Worm (Caenorhabditis elegans) whole organism, L2 larva: Measurements from ENCODE around the gene sup-1.

Experiments used
- C34F6.9 ChIP-seq: fragments of 150-350 bp; optimal IDR thresholded peaks from 2 replicates; lab custom pipeline; 2014; ENCODE audit warnings: missing biosample characterization, missing genetic modification characterization
- F13H6.1 ChIP-seq: sonication (generic microtip); optimal IDR thresholded peaks from 2 replicates; lab custom pipeline; 2016; ENCODE audit warnings: missing genetic modification characterization, missing compliant biosample characterization
- R02D3.7 ChIP-seq: fragments of 150-350 bp; optimal IDR thresholded peaks from 2 replicates; lab custom pipeline; 2014; ENCODE audit warnings: missing biosample characterization, missing genetic modification characterization
- Y55F3AM.14 ChIP-seq: fragments of 200-800 bp; sonication (Bioruptor generic); optimal IDR thresholded peaks from 2 replicates; lab custom pipeline; 2018; ENCODE audit warnings: mild to moderate bottlenecking, missing genetic modification characterization, missing compliant biosample characterization
- ZK546.5 ChIP-seq: sonication (generic microtip); optimal IDR thresholded peaks from 2 replicates; lab custom pipeline; 2017; ENCODE audit warnings: missing biosample characterization, missing genetic modification characterization
- ama-1 ChIP-seq: fragments of 150-350 bp; optimal IDR thresholded peaks from 2 replicates; lab custom pipeline; 2018; ENCODE audit warnings: inconsistent platforms
- blmp-1 ChIP-seq: sonication (generic microtip); optimal IDR thresholded peaks from 2 replicates; lab custom pipeline; 2017; ENCODE audit warnings: missing genetic modification characterization, mild to moderate bottlenecking, missing compliant biosample characterization, antibody characterized with exemption, moderate library complexity; ENCODE audit not compliant: insufficient read depth
- ceh-16 ChIP-seq: fragments of 150-350 bp; optimal IDR thresholded peaks from 2 replicates; lab custom pipeline; 2014; ENCODE audit warnings: missing biosample characterization, missing genetic modification characterization
- ceh-82 ChIP-seq: fragments of 150-350 bp; optimal IDR thresholded peaks from 2 replicates; lab custom pipeline; 2014; ENCODE audit warnings: missing biosample characterization, missing genetic modification characterization
- crh-2 ChIP-seq: sonication (generic microtip); optimal IDR thresholded peaks from 2 replicates; lab custom pipeline; 2017; ENCODE audit warnings: missing biosample characterization, missing genetic modification characterization
- dmd-4 ChIP-seq: sonication (generic microtip); optimal IDR thresholded peaks from 2 replicates; lab custom pipeline; 2017; ENCODE audit warnings: missing biosample characterization, missing genetic modification characterization
- egl-27 ChIP-seq: sonication (generic microtip); optimal IDR thresholded peaks from 3 replicates; lab custom pipeline; 2017; ENCODE audit warnings: missing biosample characterization, missing genetic modification reagents, missing genetic modification characterization
- elt-1 ChIP-seq: fragments of 150-350 bp; optimal IDR thresholded peaks from 2 replicates; lab custom pipeline; 2014; ENCODE audit warnings: missing biosample characterization, missing genetic modification characterization
- elt-3 ChIP-seq: sonication (generic microtip); optimal IDR thresholded peaks from 2 replicates; lab custom pipeline; 2017; ENCODE audit warnings: missing biosample characterization, missing genetic modification characterization
- fos-1 ChIP-seq: fragments of 150-350 bp; optimal IDR thresholded peaks from 2 replicates; lab custom pipeline; 2014; ENCODE audit warnings: missing biosample characterization, missing genetic modification characterization
- gmeb-1 ChIP-seq: fragments of 150-350 bp; optimal IDR thresholded peaks from 2 replicates; lab custom pipeline; 2014; ENCODE audit warnings: missing biosample characterization, missing genetic modification characterization
- lin-11 ChIP-seq: fragments of 150-350 bp; sonication (generic microtip); optimal IDR thresholded peaks from 2 replicates; lab custom pipeline; 2014; ENCODE audit warnings: missing biosample characterization, missing genetic modification characterization, inconsistent platforms, mixed read lengths
- lin-13 ChIP-seq: fragments of 150-350 bp; optimal IDR thresholded peaks from 2 replicates; lab custom pipeline; 2014; ENCODE audit warnings: missing biosample characterization, missing genetic modification reagents, missing genetic modification characterization
- lin-39 ChIP-seq: fragments of 150-350 bp; optimal IDR thresholded peaks from 2 replicates; lab custom pipeline; 2014; ENCODE audit warnings: missing biosample characterization, missing genetic modification reagents, missing genetic modification characterization
- mab-5 ChIP-seq: fragments of 150-350 bp; optimal IDR thresholded peaks from 2 replicates; lab custom pipeline; 2014; ENCODE audit warnings: missing biosample characterization, missing genetic modification characterization
- mbf-1 ChIP-seq: sonication (generic microtip); optimal IDR thresholded peaks from 2 replicates; lab custom pipeline; 2017; ENCODE audit warnings: missing biosample characterization, missing genetic modification characterization
- mdl-1 ChIP-seq, 2 experiments: fragments of 150-350 bp in 1 of 2; sonication (generic microtip) in 1 of 2; optimal IDR thresholded peaks; 2 replicates each; lab custom pipeline; 2017; ENCODE audit warnings: missing biosample characterization in 2 of 2, missing genetic modification characterization in 2 of 2
- nhr-11 ChIP-seq: fragments of 150-350 bp; optimal IDR thresholded peaks from 2 replicates; lab custom pipeline; 2014; ENCODE audit warnings: missing biosample characterization, missing genetic modification characterization
- nhr-12 ChIP-seq: fragments of 150-350 bp; optimal IDR thresholded peaks from 2 replicates; lab custom pipeline; 2014; ENCODE audit warnings: missing biosample characterization, missing genetic modification characterization
- nhr-129 ChIP-seq: fragments of 150-350 bp; optimal IDR thresholded peaks from 2 replicates; lab custom pipeline; 2014; ENCODE audit warnings: missing biosample characterization, missing genetic modification characterization
- nhr-21 ChIP-seq: fragments of 150-350 bp; optimal IDR thresholded peaks from 2 replicates; lab custom pipeline; 2014; ENCODE audit warnings: missing biosample characterization, missing genetic modification characterization
- nhr-23 ChIP-seq: fragments of 150-350 bp; optimal IDR thresholded peaks from 2 replicates; lab custom pipeline; 2014; ENCODE audit warnings: missing biosample characterization, missing genetic modification reagents, missing genetic modification characterization
- nhr-25 ChIP-seq: fragments of 150-350 bp; sonication (generic microtip); optimal IDR thresholded peaks from 3 replicates; lab custom pipeline; 2014; ENCODE audit warnings: missing biosample characterization, missing genetic modification characterization
- nhr-6 ChIP-seq: fragments of 150-350 bp; optimal IDR thresholded peaks from 2 replicates; lab custom pipeline; 2014; ENCODE audit warnings: missing biosample characterization, missing genetic modification characterization
- nhr-77 ChIP-seq: fragments of 150-350 bp; optimal IDR thresholded peaks from 2 replicates; lab custom pipeline; 2014; ENCODE audit warnings: missing biosample characterization, missing genetic modification characterization
- peb-1 ChIP-seq: fragments of 150-350 bp; optimal IDR thresholded peaks from 2 replicates; lab custom pipeline; 2014; ENCODE audit warnings: missing biosample characterization, missing genetic modification characterization
- sem-4 ChIP-seq: fragments of 150-350 bp; optimal IDR thresholded peaks from 2 replicates; lab custom pipeline; 2014; ENCODE audit warnings: missing biosample characterization, missing genetic modification reagents, missing genetic modification characterization
- skn-1 ChIP-seq: sonication (generic microtip); optimal IDR thresholded peaks from 2 replicates; lab custom pipeline; 2017; ENCODE audit warnings: missing biosample characterization, missing genetic modification characterization
- sma-3 ChIP-seq: sonication (generic microtip); optimal IDR thresholded peaks from 2 replicates; lab custom pipeline; 2016; ENCODE audit warnings: missing genetic modification reagents, missing genetic modification characterization, missing compliant biosample characterization
- sma-9 ChIP-seq, 2 experiments: fragments of 150-350 bp in 1 of 2; sonication (generic microtip) in 1 of 2; optimal IDR thresholded peaks; 2 replicates each; lab custom pipeline; 2014 to 2016; ENCODE audit warnings: missing genetic modification characterization in 2 of 2, mild to moderate bottlenecking in 1 of 2, missing biosample characterization in 1 of 2, missing compliant biosample characterization in 1 of 2, missing genetic modification reagents in 1 of 2, moderate library complexity in 1 of 2
- snpc-4 ChIP-seq: fragments of 150-350 bp; optimal IDR thresholded peaks from 2 replicates; lab custom pipeline; 2014; ENCODE audit warnings: missing biosample characterization, missing genetic modification characterization
- unc-39 ChIP-seq: fragments of 150-350 bp; optimal IDR thresholded peaks from 2 replicates; lab custom pipeline; 2014; ENCODE audit warnings: missing biosample characterization, missing genetic modification characterization
- unc-55 ChIP-seq: fragments of 150-350 bp; sonication (generic microtip); optimal IDR thresholded peaks from 3 replicates; lab custom pipeline; 2014; ENCODE audit warnings: missing biosample characterization, missing genetic modification reagents, missing genetic modification characterization
- unc-62 ChIP-seq: fragments of 150-350 bp; optimal IDR thresholded peaks from 2 replicates; lab custom pipeline; 2014; ENCODE audit warnings: missing biosample characterization, missing genetic modification reagents, missing genetic modification characterization
- zag-1 ChIP-seq: fragments of 150-350 bp; optimal IDR thresholded peaks from 2 replicates; lab custom pipeline; 2014; ENCODE audit warnings: missing biosample characterization, missing genetic modification characterization
- ztf-1 ChIP-seq: fragments of 200-800 bp; sonication (Bioruptor generic); conservative IDR thresholded peaks from 2 replicates; pipeline ENCODE4 v1.3.6; 2022; ENCODE audit warnings: missing genetic modification characterization, missing compliant biosample characterization
- ztf-11 ChIP-seq: sonication (generic microtip); optimal IDR thresholded peaks from 2 replicates; lab custom pipeline; 2017; ENCODE audit warnings: missing biosample characterization, missing genetic modification characterization
- ztf-4 ChIP-seq: fragments of 150-350 bp; optimal IDR thresholded peaks from 2 replicates; lab custom pipeline; 2014; ENCODE audit warnings: missing biosample characterization, missing genetic modification characterization

sup-1 gene

ce11 chrIII:11746718-11747117, 9.3 kb upstream of the sup-1 start, which contains the start of gene mrt-2 (continued):
- TF ChIP-seq C34F6.9 (peak; percentile 81), nhr-11 (tag; lab: Kevin White, UChicago) (no peak), lin-11 (tag; lab: Kevin White, UChicago) (peak; percentile 54), nhr-23 (tag; lab: Kevin White, UChicago) (no peak), nhr-21 (tag; lab: Kevin White, UChicago) (peak; percentile 60), unc-62 (GFP tag; lab: Kevin White, UChicago) (no peak), sma-9 (GFP tag; optimal IDR thresholded peaks at IDR 0.05; lab: Kevin White, UChicago) (no peak), sma-9 (tag; optimal IDR thresholded peaks at IDR 0.05; lab: Kevin White, UChicago) (no peak), ceh-82 (tag; lab: Kevin White, UChicago) (no peak), ztf-4 (tag; lab: Kevin White, UChicago) (no peak), nhr-129 (tag; lab: Kevin White, UChicago) (peak; percentile 48), nhr-6 (peak; percentile 44), mab-5 (tag; lab: Kevin White, UChicago) (no peak), sma-3 (GFP tag; lab: Kevin White, UChicago) (peak; percentile 86), fos-1 (tag; lab: Kevin White, UChicago) (peak; percentile 17), unc-55 (GFP tag; lab: Kevin White, UChicago) (peak; percentile 86), ceh-16 (tag; lab: Kevin White, UChicago) (peak; percentile 46)

ce11 chrIII:11742191-11742590, 4.8 kb upstream of the sup-1 start:
- TF ChIP-seq sem-4 (tag; lab: Kevin White, UChicago) = peak; percentile 42
- no peak for TF ChIP-seq nhr-11 (tag; lab: Kevin White, UChicago)
- no peak for TF ChIP-seq ztf-4 (tag; lab: Kevin White, UChicago)
- TF ChIP-seq C34F6.9 = no peak
- TF ChIP-seq lin-39 (tag; lab: Kevin White, UChicago) = no peak
- no peak for TF ChIP-seq snpc-4 (tag; lab: Kevin White, UChicago)
- no peak for TF ChIP-seq nhr-129 (tag; lab: Kevin White, UChicago)
- no peak for TF ChIP-seq nhr-25 (tag; lab: Kevin White, UChicago)
- TF ChIP-seq nhr-23 (tag; lab: Kevin White, UChicago) = no peak
- no peak for TF ChIP-seq zag-1
- no peak for TF ChIP-seq peb-1 (tag; lab: Kevin White, UChicago)
- TF ChIP-seq nhr-6 = no peak
- no peak for TF ChIP-seq nhr-12 (tag; lab: Kevin White, UChicago)
- TF ChIP-seq blmp-1 = peak; percentile 69
- no peak for TF ChIP-seq ztf-1 (GFP tag; lab: Robert Waterston, UW)
- TF ChIP-seq ztf-11 = no peak
- no peak for TF ChIP-seq sma-3 (GFP tag; lab: Kevin White, UChicago)

- TF ChIP-seq F13H6.1 (tag; lab: Kevin White, UChicago) (peak; percentile 19), crh-2 (tag; lab: Kevin White, UChicago) (peak; percentile 57), C34F6.9 (peak; percentile 1), nhr-77 (tag; lab: Kevin White, UChicago) (no peak)
These were observed 3.4 kb upstream of the sup-1 start for ce11 chrIII:11740868-11741267.

- no peak for TF ChIP-seq skn-1 (tag; lab: Kevin White, UChicago)
- peak; percentile 33 for TF ChIP-seq blmp-1
- TF ChIP-seq elt-3 (tag; lab: Kevin White, UChicago) = no peak
- TF ChIP-seq nhr-11 (tag; lab: Kevin White, UChicago) = no peak
- no peak for TF ChIP-seq nhr-21 (tag; lab: Kevin White, UChicago)
- TF ChIP-seq Y55F3AM.14 (GFP tag; lab: Kevin White, UChicago) = no peak
- TF ChIP-seq ceh-16 (tag; lab: Kevin White, UChicago) = no peak
- TF ChIP-seq unc-62 (GFP tag; lab: Kevin White, UChicago) = no peak
- TF ChIP-seq lin-13 (GFP tag; lab: Kevin White, UChicago) = peak; percentile 27
- no peak for TF ChIP-seq dmd-4 (tag; lab: Kevin White, UChicago)
- TF ChIP-seq gmeb-1 (tag; lab: Kevin White, UChicago) = peak; percentile 13
- no peak for TF ChIP-seq peb-1 (tag; lab: Kevin White, UChicago)
- no peak for TF ChIP-seq nhr-77 (tag; lab: Kevin White, UChicago)
- peak; percentile 12 to 27 for TF ChIP-seq mdl-1 (tag; optimal IDR thresholded peaks at IDR 0.05; lab: Kevin White, UChicago)
- no peak for TF ChIP-seq lin-11 (tag; lab: Kevin White, UChicago)
- peak; percentile 21 for TF ChIP-seq ztf-4 (tag; lab: Kevin White, UChicago)
- TF ChIP-seq nhr-6 = no peak
- peak; percentile 90 for TF ChIP-seq sem-4 (tag; lab: Kevin White, UChicago)
- no peak for TF ChIP-seq ZK546.5 (tag; lab: Kevin White, UChicago)
- TF ChIP-seq crh-2 (tag; lab: Kevin White, UChicago) = peak; percentile 46
- TF ChIP-seq elt-1 (tag; lab: Kevin White, UChicago) = no peak
- peak; percentile 47 for TF ChIP-seq unc-55 (GFP tag; lab: Kevin White, UChicago)
- TF ChIP-seq mab-5 (tag; lab: Kevin White, UChicago) = peak; percentile 33
- TF ChIP-seq ceh-82 (tag; lab: Kevin White, UChicago) = no peak
- TF ChIP-seq ama-1 (lab: Kevin White, UChicago) = no peak
- TF ChIP-seq nhr-12 (tag; lab: Kevin White, UChicago) = no peak
- peak; percentile 37 for TF ChIP-seq C34F6.9
- TF ChIP-seq mbf-1 = no peak
- no peak for TF ChIP-seq nhr-23 (tag; lab: Kevin White, UChicago)
- peak; percentile 14 for TF ChIP-seq fos-1 (tag; lab: Kevin White, UChicago)
- TF ChIP-seq ztf-1 (GFP tag; lab: Robert Waterston, UW) = no peak
- no peak for TF ChIP-seq R02D3.7 (tag; lab: Kevin White, UChicago)
- no peak for TF ChIP-seq unc-39 (tag; lab: Kevin White, UChicago)
- peak; percentile 16 for TF ChIP-seq egl-27 (tag; lab: Kevin White, UChicago)
- TF ChIP-seq sma-9 (GFP tag; optimal IDR thresholded peaks at IDR 0.05; lab: Kevin White, UChicago) = peak; percentile 70
- TF ChIP-seq sma-9 (tag; optimal IDR thresholded peaks at IDR 0.05; lab: Kevin White, UChicago) = no peak
- TF ChIP-seq F13H6.1 (tag; lab: Kevin White, UChicago) = peak; percentile 54
These were observed 1.1 kb upstream of the sup-1 start for ce11 chrIII:11738482-11738881.
